Fruit fly (Drosophila melanogaster): ENCODE measurements around the gene aln.

DNA sequence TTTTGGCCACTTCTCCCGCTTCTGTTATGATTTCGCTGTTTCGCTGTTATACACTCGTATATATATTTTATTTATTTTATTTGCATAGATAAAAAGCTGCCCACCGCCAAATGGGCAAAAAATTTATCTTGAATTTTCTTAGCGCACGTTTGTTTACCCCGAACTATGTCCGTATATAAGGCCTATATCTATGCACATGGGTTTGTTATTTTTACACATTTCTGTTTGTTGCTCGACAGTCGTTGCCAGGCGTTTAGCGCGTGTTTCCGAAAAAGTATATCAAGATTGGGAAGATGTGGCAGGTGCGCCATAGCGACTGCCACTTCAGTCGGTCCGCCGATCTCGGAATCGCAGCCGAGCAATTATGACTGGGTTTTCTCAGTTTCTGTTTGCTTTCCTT lies 26.1 kb downstream of the aln start:
- TF ChIP-seq Mio (GFP tag; optimal IDR thresholded peaks at IDR 0.05) (no peak), Dfd (GFP tag; optimal IDR thresholded peaks at IDR 0.05) (no peak), psq (GFP tag; optimal IDR thresholded peaks at IDR 0.05) (no peak), usp (GFP tag; optimal IDR thresholded peaks at IDR 0.05) (no peak), sage (GFP tag; optimal IDR thresholded peaks at IDR 0.05) (no peak), Dif (GFP tag; optimal IDR thresholded peaks at IDR 0.05; ENCODE audit: partially characterized antibody) (no peak), fru (GFP tag; optimal IDR thresholded peaks at IDR 0.05) (no peak), pan (optimal IDR thresholded peaks at IDR 0.05) (no peak), lola (GFP tag; optimal IDR thresholded peaks at IDR 0.05) (no peak), Abd-B (GFP tag; optimal IDR thresholded peaks at IDR 0.05) (no peak), woc (GFP tag; optimal IDR thresholded peaks at IDR 0.05) (no peak)

All from whole organism, wandering third instar larva.